Fruit fly (Drosophila melanogaster) whole organism, embryonic: ENCODE measurements around the gene Glut3.

Source experiments
- Ada2b ChIP-seq: fragments of 200-800 bp; sonication (Bioruptor generic); IDR thresholded peaks from 2 replicates; pipeline ENCODE4 v1.3.6; 2022; ENCODE audit warnings: missing biosample characterization, missing genetic modification characterization
- CG10147 ChIP-seq: fragments of 200-800 bp; sonication (Bioruptor generic); optimal IDR thresholded peaks from 2 replicates; lab custom pipeline; 2019; ENCODE audit warnings: missing biosample characterization, mild to moderate bottlenecking, missing genetic modification characterization, moderate library complexity
- CG10543 ChIP-seq: fragments of 200-800 bp; sonication (Bioruptor generic); optimal IDR thresholded peaks from 3 replicates; lab custom pipeline; 2017; ENCODE audit warnings: missing biosample characterization, mild to moderate bottlenecking, missing genetic modification characterization, moderate library complexity
- CG10979 ChIP-seq: fragments of 200-800 bp; sonication (Bioruptor generic); optimal IDR thresholded peaks from 2 replicates; lab custom pipeline; 2018; ENCODE audit warnings: missing biosample characterization, mild to moderate bottlenecking, missing genetic modification characterization, moderate library complexity
- CG13424 ChIP-seq: fragments of 200-800 bp; sonication (Bioruptor generic); optimal IDR thresholded peaks from 2 replicates; lab custom pipeline; 2019; ENCODE audit warnings: missing biosample characterization, mild to moderate bottlenecking, missing genetic modification characterization, moderate library complexity
- CG13624 ChIP-seq: fragments of 200-800 bp; sonication (Bioruptor generic); optimal IDR thresholded peaks from 2 replicates; lab custom pipeline; 2016; ENCODE audit warnings: missing biosample characterization, missing genetic modification characterization
- CG14441 ChIP-seq: fragments of 200-800 bp; sonication (Bioruptor generic); IDR thresholded peaks from 2 replicates; pipeline ENCODE4 v1.3.6; 2022; ENCODE audit warnings: missing biosample characterization, missing genetic modification characterization
- CG14710 ChIP-seq: fragments of 200-800 bp; sonication (Bioruptor generic); optimal IDR thresholded peaks from 3 replicates; lab custom pipeline; 2019; ENCODE audit warnings: missing biosample characterization, mild to moderate bottlenecking, missing genetic modification characterization, moderate library complexity
- CG15269 ChIP-seq: fragments of 200-800 bp; sonication (Bioruptor generic); optimal IDR thresholded peaks from 2 replicates; lab custom pipeline; 2018; ENCODE audit warnings: missing biosample characterization, mild to moderate bottlenecking, missing genetic modification characterization, moderate library complexity
- CG1602 ChIP-seq: fragments of 200-800 bp; sonication (Bioruptor generic); optimal IDR thresholded peaks from 3 replicates; lab custom pipeline; 2016; ENCODE audit warnings: missing biosample characterization, missing genetic modification characterization
- CG17328 ChIP-seq: fragments of 200-800 bp; sonication (Bioruptor generic); IDR thresholded peaks from 2 replicates; pipeline ENCODE4 v1.3.6; 2022; ENCODE audit warnings: missing biosample characterization, missing genetic modification characterization
- CG17385 ChIP-seq: fragments of 200-800 bp; sonication (Bioruptor generic); optimal IDR thresholded peaks from 3 replicates; lab custom pipeline; 2018; ENCODE audit warnings: missing biosample characterization, mild to moderate bottlenecking, missing genetic modification characterization
- CG18476 ChIP-seq: fragments of 200-800 bp; sonication (Bioruptor generic); optimal IDR thresholded peaks from 2 replicates; lab custom pipeline; 2016; ENCODE audit warnings: missing biosample characterization, mild to moderate bottlenecking, missing genetic modification characterization
- CG2120 ChIP-seq: fragments of 200-800 bp; sonication (Bioruptor generic); optimal IDR thresholded peaks from 3 replicates; lab custom pipeline; 2016; ENCODE audit warnings: missing biosample characterization, missing genetic modification characterization
- CG2202 ChIP-seq: fragments of 200-800 bp; sonication (Bioruptor generic); optimal IDR thresholded peaks from 2 replicates; lab custom pipeline; 2018; ENCODE audit warnings: missing biosample characterization, mild to moderate bottlenecking, missing genetic modification characterization
- CG2678 ChIP-seq: fragments of 200-800 bp; sonication (Bioruptor generic); optimal IDR thresholded peaks from 3 replicates; lab custom pipeline; 2019; ENCODE audit warnings: missing biosample characterization, mild to moderate bottlenecking, missing genetic modification characterization, moderate library complexity
- CG32532 ChIP-seq: fragments of 200-800 bp; sonication (Bioruptor generic); IDR thresholded peaks from 2 replicates; pipeline ENCODE4 v1.3.6; 2022; ENCODE audit warnings: missing biosample characterization, missing genetic modification characterization
- CG33557 ChIP-seq: fragments of 200-800 bp; sonication (Bioruptor generic); optimal IDR thresholded peaks from 2 replicates; lab custom pipeline; 2019; ENCODE audit warnings: missing biosample characterization, mild to moderate bottlenecking, missing genetic modification characterization, moderate library complexity
- CG3726 ChIP-seq: fragments of 200-800 bp; sonication (Bioruptor generic); IDR thresholded peaks from 3 replicates; pipeline ENCODE4, ENCODE4 v1.3.6; 2022; ENCODE audit warnings: missing biosample characterization, missing genetic modification characterization
- CG4328 ChIP-seq: fragments of 200-800 bp; sonication (Bioruptor generic); optimal IDR thresholded peaks from 3 replicates; lab custom pipeline; 2017; ENCODE audit warnings: missing biosample characterization, missing genetic modification reagents, missing genetic modification characterization
- CG4854 ChIP-seq: fragments of 200-800 bp; sonication (Bioruptor generic); optimal IDR thresholded peaks from 2 replicates; lab custom pipeline; 2016; ENCODE audit warnings: missing biosample characterization, missing genetic modification characterization, inconsistent platforms
- CG6254 ChIP-seq: fragments of 200-800 bp; sonication (Bioruptor generic); optimal IDR thresholded peaks from 3 replicates; lab custom pipeline; 2017; ENCODE audit warnings: mild to moderate bottlenecking, missing biosample characterization, missing genetic modification reagents, missing genetic modification characterization
- CG7556 ChIP-seq: fragments of 200-800 bp; sonication (Bioruptor generic); optimal IDR thresholded peaks from 2 replicates; lab custom pipeline; 2017; ENCODE audit warnings: missing biosample characterization, mild to moderate bottlenecking, missing genetic modification characterization
- CG7963 ChIP-seq: fragments of 200-800 bp; sonication (Bioruptor generic); IDR thresholded peaks from 3 replicates; pipeline ENCODE4 v1.3.6; 2022; ENCODE audit warnings: missing biosample characterization, missing genetic modification characterization; ENCODE audit not compliant: partially characterized antibody
- CG7987 ChIP-seq: fragments of 200-800 bp; sonication (Bioruptor generic); optimal IDR thresholded peaks from 2 replicates; lab custom pipeline; 2018; ENCODE audit warnings: missing biosample characterization, mild to moderate bottlenecking, missing genetic modification characterization, moderate library complexity
- CG9727 ChIP-seq: fragments of 200-800 bp; sonication (Bioruptor generic); optimal IDR thresholded peaks from 3 replicates; lab custom pipeline; 2017; ENCODE audit warnings: missing biosample characterization, mild to moderate bottlenecking, missing genetic modification characterization
- Dref ChIP-seq: fragments of 200-800 bp; sonication (Bioruptor generic); IDR thresholded peaks from 2 replicates; pipeline ENCODE4 v1.3.6; 2022; ENCODE audit warnings: missing biosample characterization, missing genetic modification characterization
- HLHmδ ChIP-seq: fragments of 200-800 bp; sonication (Bioruptor generic); optimal IDR thresholded peaks from 2 replicates; lab custom pipeline; 2018; ENCODE audit warnings: missing biosample characterization, mild to moderate bottlenecking, missing genetic modification characterization, moderate library complexity
- Hr39 ChIP-seq: fragments of >200 bp; optimal IDR thresholded peaks from 2 replicates; lab custom pipeline; 2017
- Hsf ChIP-seq: fragments of 200-800 bp; sonication (Bioruptor generic); optimal IDR thresholded peaks from 3 replicates; lab custom pipeline; 2016; ENCODE audit warnings: missing biosample characterization, missing genetic modification characterization
- Lhr ChIP-seq: fragments of 200-800 bp; sonication (Bioruptor generic); optimal IDR thresholded peaks from 3 replicates; lab custom pipeline; 2017; ENCODE audit warnings: mild to moderate bottlenecking, missing biosample characterization, missing genetic modification reagents, missing genetic modification characterization
- Ravus ChIP-seq: fragments of 200-800 bp; sonication (Bioruptor generic); IDR thresholded peaks from 2 replicates; pipeline ENCODE4 v1.3.6; 2022; ENCODE audit warnings: missing biosample characterization, missing genetic modification characterization
- Sin3A ChIP-seq: fragments of >200 bp; optimal IDR thresholded peaks from 2 replicates; lab custom pipeline; 2018
- Sox102F ChIP-seq: fragments of 200-800 bp; sonication (Bioruptor generic); optimal IDR thresholded peaks from 2 replicates; lab custom pipeline; 2018; ENCODE audit warnings: missing biosample characterization, mild to moderate bottlenecking, missing genetic modification characterization, moderate library complexity
- TFAM ChIP-seq: fragments of 200-800 bp; sonication (Bioruptor generic); optimal IDR thresholded peaks from 2 replicates; lab custom pipeline; 2017; ENCODE audit warnings: missing biosample characterization, missing genetic modification characterization, inconsistent platforms
- Tbp ChIP-seq: fragments of >200 bp; optimal IDR thresholded peaks from 2 replicates; lab custom pipeline; 2018; ENCODE audit warnings: missing biosample characterization, missing genetic modification characterization
- Xrp1 ChIP-seq: fragments of 200-800 bp; sonication (Bioruptor generic); IDR thresholded peaks from 2 replicates; pipeline ENCODE4 v1.3.6; 2022; ENCODE audit warnings: missing biosample characterization, missing genetic modification characterization
- amos ChIP-seq: fragments of 200-800 bp; sonication (Bioruptor generic); IDR thresholded peaks from 2 replicates; pipeline ENCODE4 v1.3.6; 2022; ENCODE audit warnings: missing biosample characterization, missing genetic modification characterization; ENCODE audit not compliant: partially characterized antibody
- bsh ChIP-seq, 2 experiments: fragments of 200-800 bp; sonication (Bioruptor generic); optimal IDR thresholded peaks; 2 replicates each; lab custom pipeline; 2017 to 2018; ENCODE audit warnings: mild to moderate bottlenecking in 2 of 2, missing biosample characterization in 2 of 2, missing genetic modification characterization in 2 of 2, moderate library complexity in 1 of 2
- cg ChIP-seq: fragments of 200-800 bp; sonication (Bioruptor generic); optimal IDR thresholded peaks from 3 replicates; lab custom pipeline; 2019; ENCODE audit warnings: missing biosample characterization, mild to moderate bottlenecking, missing genetic modification characterization, moderate library complexity
- crol ChIP-seq: fragments of 200-800 bp; sonication (Bioruptor generic); IDR thresholded peaks from 2 replicates; pipeline ENCODE4 v1.3.6; 2022; ENCODE audit warnings: missing biosample characterization, missing genetic modification characterization
- her ChIP-seq: fragments of 200-800 bp; sonication (Bioruptor generic); optimal IDR thresholded peaks from 2 replicates; lab custom pipeline; 2016; ENCODE audit warnings: missing biosample characterization, missing genetic modification characterization
- jing ChIP-seq: fragments of 200-800 bp; sonication (Bioruptor generic); optimal IDR thresholded peaks from 2 replicates; lab custom pipeline; 2018; ENCODE audit warnings: missing biosample characterization, mild to moderate bottlenecking, missing genetic modification characterization
- klu ChIP-seq: fragments of 200-800 bp; sonication (Bioruptor generic); IDR thresholded peaks from 2 replicates; pipeline ENCODE4 v1.3.6; 2022; ENCODE audit warnings: missing biosample characterization, missing genetic modification characterization
- kni ChIP-seq: fragments of 200-800 bp; sonication (Bioruptor generic); optimal IDR thresholded peaks from 3 replicates; lab custom pipeline; 2017; ENCODE audit warnings: mild to moderate bottlenecking, missing biosample characterization, missing genetic modification reagents, missing genetic modification characterization
- luna ChIP-seq: fragments of 200-800 bp; sonication (Bioruptor generic); optimal IDR thresholded peaks from 2 replicates; lab custom pipeline; 2016; ENCODE audit warnings: missing biosample characterization, missing genetic modification characterization
- nom ChIP-seq: fragments of 200-800 bp; sonication (Bioruptor generic); optimal IDR thresholded peaks from 2 replicates; lab custom pipeline; 2017; ENCODE audit warnings: missing biosample characterization, missing genetic modification characterization, mild to moderate bottlenecking, moderate library complexity, missing genetic modification reagents
- phol ChIP-seq: fragments of 200-800 bp; sonication (Bioruptor generic); optimal IDR thresholded peaks from 3 replicates; lab custom pipeline; 2018; ENCODE audit warnings: missing biosample characterization, mild to moderate bottlenecking, missing genetic modification characterization, moderate library complexity
- stc ChIP-seq: fragments of 200-800 bp; sonication (Bioruptor generic); IDR thresholded peaks from 2 replicates; pipeline ENCODE4 v1.3.6; 2022; ENCODE audit warnings: missing biosample characterization, missing genetic modification characterization
- tna ChIP-seq: fragments of 200-800 bp; sonication (Bioruptor generic); IDR thresholded peaks from 2 replicates; pipeline ENCODE4 v1.3.6; 2022; ENCODE audit warnings: missing biosample characterization, missing genetic modification characterization; ENCODE audit not compliant: partially characterized antibody
- vfl ChIP-seq: fragments of 200-800 bp; sonication (Bioruptor generic); optimal IDR thresholded peaks from 2 replicates; lab custom pipeline; 2016; ENCODE audit warnings: missing biosample characterization, missing genetic modification characterization

Glut3 gene

DNA sequence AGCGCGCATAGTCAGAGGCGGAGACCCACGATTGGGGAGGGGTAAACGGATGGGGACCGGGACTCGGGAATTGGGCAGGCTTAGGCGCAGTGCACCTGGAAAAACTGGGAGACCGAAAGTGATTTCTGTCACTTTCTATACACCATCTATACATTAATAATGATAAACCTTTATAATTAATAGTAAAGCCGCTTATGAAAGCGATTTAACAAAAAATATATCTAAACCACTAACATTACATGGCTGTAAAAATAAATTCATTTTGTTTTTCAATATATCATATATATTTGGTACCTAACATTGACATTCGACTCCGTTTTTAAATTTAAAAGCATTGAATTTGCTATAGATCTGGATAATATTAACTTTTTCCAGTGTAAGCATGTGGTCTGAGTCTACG, 12.9 kb downstream of the Glut3 start (continued):
- TF ChIP-seq CG3726 (0 out of 3 replicates have a peak, but pooled peaks have one; percentile 16), Hsf (GFP tag; lab: Kevin White, UChicago) (no peak), jing (GFP tag; lab: Kevin White, UChicago) (no peak), CG32532 (GFP tag; lab: Robert Waterston, UW) (no peak), CG10543 (no peak), CG33557 (peak; percentile 67), Hr39 (lab: Kevin White, UChicago) (no peak), klu (GFP tag; lab: Robert Waterston, UW) (no peak), CG6254 (GFP tag; lab: Kevin White, UChicago) (no peak), nom (GFP tag; lab: Kevin White, UChicago) (no peak), luna (GFP tag; lab: Kevin White, UChicago) (no peak), CG2678 (tag; lab: Kevin White, UChicago) (peak; percentile 49), TFAM (GFP tag; lab: Kevin White, UChicago) (no peak), vfl (GFP tag; lab: Kevin White, UChicago) (no peak), Tbp (GFP tag; lab: Kevin White, UChicago) (no peak), CG7987 (no peak), CG14710 (tag; lab: Kevin White, UChicago) (peak; percentile 48), bsh (GFP tag; optimal IDR thresholded peaks at IDR 0.05; lab: Kevin White, UChicago) (peak in 1 of 2 experiments; percentile 24), CG1602 (GFP tag; lab: Kevin White, UChicago) (peak; percentile 15), Xrp1 (GFP tag; lab: Robert Waterston, UW) (peak; percentile 56), CG10147 (GFP tag; lab: Kevin White, UChicago) (no peak), Ada2b (GFP tag; lab: Robert Waterston, UW) (no peak), phol (tag; lab: Kevin White, UChicago) (peak; percentile 69), CG17385 (GFP tag; lab: Kevin White, UChicago) (no peak), HLHmδ (GFP tag; lab: Kevin White, UChicago) (no peak), CG17328 (GFP tag; lab: Robert Waterston, UW) (peak; percentile 22; the same call in 1 of the 2 replicates), CG7963 (GFP tag; lab: Robert Waterston, UW) (no peak), CG13624 (GFP tag; lab: Kevin White, UChicago) (no peak), CG15269 (tag; lab: Kevin White, UChicago) (no peak), CG4854 (GFP tag; lab: Kevin White, UChicago) (no peak), Dref (GFP tag; lab: Robert Waterston, UW) (no peak), Lhr (GFP tag; lab: Kevin White, UChicago) (no peak), CG14441 (0 out of 2 replicates have a peak, but pooled peaks have one; percentile 19), CG2120 (GFP tag; lab: Kevin White, UChicago) (no peak), CG18476 (GFP tag; lab: Kevin White, UChicago) (no peak), her (no peak), Sox102F (GFP tag; lab: Kevin White, UChicago) (peak; percentile 40), amos (no peak), CG10979 (tag; lab: Kevin White, UChicago) (peak; percentile 75), CG9727 (GFP tag; lab: Kevin White, UChicago) (peak; percentile 67), tna (no peak), crol (no peak), Sin3A (lab: Kevin White, UChicago) (no peak), Ravus (GFP tag; lab: Robert Waterston, UW) (no peak), stc (GFP tag; lab: Robert Waterston, UW) (peak; percentile 42), kni (GFP tag; lab: Kevin White, UChicago) (no peak), CG13424 (tag; lab: Kevin White, UChicago) (peak; percentile 46), CG2202 (tag; lab: Kevin White, UChicago) (no peak), CG7556 (peak; percentile 50), CG4328 (GFP tag; lab: Kevin White, UChicago) (no peak), cg (GFP tag; lab: Kevin White, UChicago) (no peak)
